Fruit fly (Drosophila melanogaster) whole organism, larva: Measurements from ENCODE around the gene CG13102.

Source experiments
- noc ChIP-seq: fragments of 200-800 bp; sonication (Bioruptor generic); optimal IDR thresholded peaks from 3 replicates; lab custom pipeline; 2019; ENCODE audit warnings: missing biosample characterization, mild to moderate bottlenecking, missing genetic modification characterization, moderate library complexity

CG13102 gene

DNA sequence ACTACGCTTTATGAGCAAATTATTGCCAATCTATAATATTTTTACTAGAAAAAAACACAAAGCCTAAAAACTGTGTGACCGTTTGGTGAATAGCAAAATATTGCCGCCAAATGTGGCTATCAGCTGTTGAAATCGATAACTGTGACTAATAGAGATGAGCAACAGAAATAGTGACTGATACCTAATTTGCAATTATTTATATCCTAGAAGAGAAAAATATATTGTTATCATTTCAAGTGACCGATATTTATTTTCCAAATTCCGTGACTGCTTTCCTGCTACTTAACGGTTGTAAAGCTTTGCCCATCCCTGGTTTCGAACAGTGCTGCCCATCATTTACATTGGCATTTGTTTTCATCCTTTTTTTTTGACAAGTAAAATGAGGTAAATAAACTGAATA is 14.7 kb upstream of the CG13102 start, which contains the start of the genes alien and CG18661:
Gene alien (minus strand): TSS at position 95 of the 400 bp plus-strand sequence.
Gene CG18661 (plus strand): TSS at position 321 of the 400 bp plus-strand sequence.
- TF ChIP-seq noc: peak; percentile 0

DNA sequence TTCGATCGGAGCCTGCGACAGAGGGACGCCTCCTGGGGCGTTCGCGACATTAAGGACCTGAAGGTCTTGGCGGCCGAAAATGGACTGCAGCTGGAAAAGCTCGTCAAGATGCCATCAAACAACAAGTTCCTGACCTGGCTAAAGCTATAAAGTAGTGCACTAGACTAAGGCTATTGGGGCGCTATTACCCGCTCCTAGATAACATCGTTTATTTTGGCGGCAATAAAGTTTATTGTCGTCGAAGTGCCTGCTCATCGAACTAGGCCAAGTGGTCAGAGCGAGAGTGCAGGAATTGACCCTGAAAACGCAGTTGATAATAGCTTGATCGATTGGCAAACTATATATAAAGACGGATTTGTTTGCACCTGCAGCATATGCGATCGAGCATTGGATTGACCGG is 13.8 kb upstream of the CG13102 start, which contains the start of gene Try29F:
Gene Try29F (plus strand): TSS at position 301 of the 400 bp plus-strand sequence.
- no peak for TF ChIP-seq noc

DNA sequence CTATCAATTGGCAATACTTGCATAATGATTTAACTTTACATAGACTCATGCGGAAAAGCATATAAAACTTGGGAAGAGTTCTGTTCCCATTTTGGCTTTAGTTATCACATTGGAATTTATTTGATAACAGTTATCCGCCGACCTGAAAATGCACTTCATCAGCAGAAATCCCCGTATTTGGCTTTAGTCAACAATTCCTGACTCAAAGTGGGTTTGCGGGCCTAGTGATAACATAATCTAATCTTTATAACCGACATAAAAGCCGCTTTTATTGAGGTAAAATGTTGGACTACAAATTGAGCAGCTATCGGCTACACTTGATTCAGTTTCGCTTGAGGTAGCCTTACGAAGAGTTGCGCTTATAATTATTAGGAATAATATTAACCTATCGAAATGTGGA is 1.7 kb upstream of the CG13102 start, which contains the start of gene CG9568:
Gene CG9568 (plus strand): TSS at position 317 of the 400 bp plus-strand sequence.
- no peak for TF ChIP-seq noc

DNA sequence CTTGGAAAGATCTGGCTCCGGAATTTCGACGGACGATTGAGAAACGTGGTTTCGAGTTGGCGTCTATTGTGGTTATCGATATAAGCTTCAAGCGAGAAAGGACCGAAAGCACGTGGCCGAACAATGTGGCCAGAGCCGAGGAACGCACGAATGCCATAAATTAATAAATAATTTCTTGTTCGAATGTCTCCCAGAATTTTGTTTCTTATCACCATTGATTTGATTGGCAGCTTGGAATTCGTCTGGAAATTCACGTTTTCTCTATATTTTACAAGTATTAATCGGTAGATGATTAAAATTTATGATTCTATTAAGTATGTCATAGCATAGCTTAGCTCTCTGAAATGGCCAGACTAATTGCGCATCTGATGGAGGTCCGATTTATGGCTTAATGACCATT is 2.0 kb downstream of the CG13102 start, which contains the start of gene Rcd-1r:
Gene Rcd-1r (minus strand): TSS at position 101 of the 400 bp plus-strand sequence.
- no peak for TF ChIP-seq noc

DNA sequence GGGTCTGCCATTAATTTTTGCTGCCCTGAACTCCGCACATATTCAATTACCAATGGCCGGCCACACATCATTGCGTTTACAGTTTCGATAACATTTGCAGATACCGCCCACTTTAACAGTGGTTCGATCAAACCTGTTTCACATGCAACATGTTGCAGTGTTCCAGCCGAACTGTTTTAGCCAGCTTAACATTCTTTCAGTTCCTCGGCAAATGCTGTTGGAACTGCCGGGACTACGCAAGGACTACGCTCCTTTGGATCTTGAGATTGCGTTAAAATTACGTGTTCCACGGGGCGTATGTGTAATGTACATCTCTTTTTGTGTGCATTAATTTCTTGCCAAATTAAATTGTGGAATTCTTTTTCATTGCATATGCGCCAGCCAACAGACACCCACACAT is 7.5 kb downstream of the CG13102 start:
- no peak for TF ChIP-seq noc

DNA sequence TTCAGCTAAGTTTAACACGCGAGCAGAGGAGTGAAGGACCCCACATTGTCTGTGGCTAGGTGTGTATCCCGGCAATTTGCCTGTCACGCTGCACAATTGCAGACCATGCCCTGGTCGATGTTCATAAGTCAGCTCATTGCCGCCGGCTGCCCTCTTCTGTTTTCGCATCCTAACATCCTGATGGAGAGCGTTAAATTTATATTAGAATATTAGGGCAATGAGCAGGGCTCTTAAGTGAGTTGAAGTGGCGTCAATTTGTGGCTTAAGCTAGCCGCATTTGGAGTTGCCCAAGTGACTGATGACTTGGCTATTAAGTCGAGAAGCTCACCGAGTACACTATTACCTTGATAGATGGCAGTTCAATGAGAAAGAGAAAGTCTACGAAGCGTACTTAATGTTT is 14.2 kb downstream of the CG13102 start:
- no peak for TF ChIP-seq noc

DNA sequence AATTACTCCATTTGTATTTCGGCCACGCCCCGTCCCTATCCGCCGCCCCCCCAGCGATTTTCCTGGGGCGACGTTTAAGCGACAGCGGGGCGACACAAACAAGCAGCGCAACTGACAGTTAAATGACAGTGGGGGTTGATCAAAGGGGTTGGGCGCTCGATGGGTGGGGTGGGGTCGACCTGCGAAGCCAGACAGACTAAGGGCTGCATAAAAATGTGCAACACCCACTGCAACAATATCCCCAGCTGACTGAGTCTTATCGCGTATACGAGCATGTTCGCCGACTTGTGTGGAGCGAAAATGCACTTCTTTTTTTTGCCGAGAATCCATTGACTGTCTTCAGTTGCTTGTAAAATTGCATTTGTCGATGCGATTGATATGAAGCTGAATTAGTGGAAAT is 19.7 kb downstream of the CG13102 start, which contains the start of gene CG9582:
Gene CG9582 (minus strand): TSS at position 101 of the 400 bp plus-strand sequence.
- no peak for TF ChIP-seq noc
